Fruit fly (Drosophila melanogaster) whole organism, embryonic: ENCODE results near the gene CG11668.

Experiments used
- Adf1 ChIP-seq: fragments of 200-800 bp; sonication (Bioruptor generic); IDR thresholded peaks from 2 replicates; pipeline ENCODE4 v1.3.6; 2022; ENCODE audit warnings: missing biosample characterization, missing genetic modification characterization
- Atf-2 ChIP-seq: fragments of 200-800 bp; sonication (Bioruptor generic); optimal IDR thresholded peaks from 2 replicates; lab custom pipeline; 2016; ENCODE audit warnings: missing biosample characterization, missing genetic modification characterization
- Bdp1 ChIP-seq: fragments of 200-800 bp; sonication (Bioruptor generic); optimal IDR thresholded peaks from 3 replicates; lab custom pipeline; 2016; ENCODE audit warnings: missing biosample characterization, missing genetic modification characterization
- Bteb2 ChIP-seq: fragments of 200-800 bp; sonication (Bioruptor generic); optimal IDR thresholded peaks from 2 replicates; lab custom pipeline; 2016; ENCODE audit warnings: missing biosample characterization, missing genetic modification characterization
- CG10979 ChIP-seq: fragments of 200-800 bp; sonication (Bioruptor generic); optimal IDR thresholded peaks from 2 replicates; lab custom pipeline; 2018; ENCODE audit warnings: missing biosample characterization, mild to moderate bottlenecking, missing genetic modification characterization, moderate library complexity
- CG12219 ChIP-seq: fragments of 200-800 bp; sonication (Bioruptor generic); optimal IDR thresholded peaks from 3 replicates; lab custom pipeline; 2018; ENCODE audit warnings: missing biosample characterization, mild to moderate bottlenecking, missing genetic modification characterization
- CG1233 ChIP-seq: fragments of 200-800 bp; sonication (Bioruptor generic); optimal IDR thresholded peaks from 4 replicates; lab custom pipeline; 2018; ENCODE audit warnings: missing biosample characterization, mild to moderate bottlenecking, missing genetic modification characterization
- CG15269 ChIP-seq: fragments of 200-800 bp; sonication (Bioruptor generic); optimal IDR thresholded peaks from 2 replicates; lab custom pipeline; 2018; ENCODE audit warnings: missing biosample characterization, mild to moderate bottlenecking, missing genetic modification characterization, moderate library complexity
- CG15696 ChIP-seq: fragments of 200-800 bp; sonication (Bioruptor generic); optimal IDR thresholded peaks from 2 replicates; lab custom pipeline; 2019; ENCODE audit warnings: missing biosample characterization, mild to moderate bottlenecking, missing genetic modification characterization, moderate library complexity
- CG1603 ChIP-seq: fragments of 200-800 bp; sonication (Bioruptor generic); optimal IDR thresholded peaks from 2 replicates; lab custom pipeline; 2019; ENCODE audit warnings: missing biosample characterization, mild to moderate bottlenecking, missing genetic modification characterization, moderate library complexity
- CG16863 ChIP-seq: fragments of 200-800 bp; sonication (Bioruptor generic); optimal IDR thresholded peaks from 3 replicates; lab custom pipeline; 2016; ENCODE audit warnings: missing biosample characterization, missing genetic modification characterization
- CG1792 ChIP-seq: fragments of 200-800 bp; sonication (Bioruptor generic); optimal IDR thresholded peaks from 2 replicates; lab custom pipeline; 2016; ENCODE audit warnings: missing biosample characterization, missing genetic modification characterization
- CG2129 ChIP-seq: fragments of 200-800 bp; sonication (Bioruptor generic); IDR thresholded peaks from 2 replicates; pipeline ENCODE4 v1.3.6; 2022; ENCODE audit warnings: missing biosample characterization, missing genetic modification characterization; ENCODE audit not compliant: partially characterized antibody
- CG31224 ChIP-seq: fragments of 200-800 bp; sonication (Bioruptor generic); IDR thresholded peaks from 2 replicates; pipeline ENCODE4 v1.3.6; 2022; ENCODE audit warnings: missing biosample characterization, missing genetic modification characterization
- CG3995 ChIP-seq: fragments of 200-800 bp; sonication (Bioruptor generic); optimal IDR thresholded peaks from 3 replicates; lab custom pipeline; 2016; ENCODE audit warnings: missing biosample characterization, missing genetic modification characterization
- CG4404 ChIP-seq: fragments of 200-800 bp; sonication (Bioruptor generic); IDR thresholded peaks from 2 replicates; pipeline ENCODE4 v1.3.6; 2022; ENCODE audit warnings: missing biosample characterization, missing genetic modification characterization
- CG8388 ChIP-seq: fragments of 200-800 bp; sonication (Bioruptor generic); optimal IDR thresholded peaks from 2 replicates; lab custom pipeline; 2019; ENCODE audit warnings: missing biosample characterization, mild to moderate bottlenecking, missing genetic modification characterization, moderate library complexity
- CG9437 ChIP-seq: fragments of 200-800 bp; sonication (Bioruptor generic); optimal IDR thresholded peaks from 2 replicates; lab custom pipeline; 2018; ENCODE audit warnings: missing biosample characterization, mild to moderate bottlenecking, missing genetic modification characterization
- CkIIα-i1 ChIP-seq: fragments of 200-800 bp; sonication (Bioruptor generic); IDR thresholded peaks from 2 replicates; pipeline ENCODE4 v1.3.6; 2022; ENCODE audit warnings: missing biosample characterization, missing genetic modification characterization
- H2.0 ChIP-seq: fragments of 200-800 bp; sonication (Bioruptor generic); IDR thresholded peaks from 2 replicates; pipeline ENCODE4 v1.3.6; 2022; ENCODE audit warnings: missing biosample characterization, missing genetic modification characterization
- Hmx ChIP-seq: fragments of 200-800 bp; sonication (Bioruptor generic); optimal IDR thresholded peaks from 2 replicates; lab custom pipeline; 2016; ENCODE audit warnings: missing biosample characterization, missing genetic modification characterization
- Hr39 ChIP-seq: fragments of >200 bp; optimal IDR thresholded peaks from 2 replicates; lab custom pipeline; 2017
- Lim3 ChIP-seq: fragments of 200-800 bp; sonication (Bioruptor generic); IDR thresholded peaks from 2 replicates; pipeline ENCODE4 v1.3.6; 2022; ENCODE audit warnings: missing biosample characterization, missing genetic modification characterization
- NC2α ChIP-seq: fragments of 200-800 bp; sonication (Bioruptor generic); optimal IDR thresholded peaks from 2 replicates; lab custom pipeline; 2016; ENCODE audit warnings: missing biosample characterization, missing genetic modification characterization
- Nf-YB ChIP-seq: fragments of 200-800 bp; sonication (Bioruptor generic); optimal IDR thresholded peaks from 3 replicates; lab custom pipeline; 2019; ENCODE audit warnings: missing biosample characterization, mild to moderate bottlenecking, missing genetic modification characterization, moderate library complexity
- Opbp ChIP-seq: fragments of 200-800 bp; sonication (Bioruptor generic); IDR thresholded peaks from 3 replicates; pipeline ENCODE4 v1.3.6; 2022; ENCODE audit warnings: missing biosample characterization, missing genetic modification characterization; ENCODE audit not compliant: partially characterized antibody
- Sox100B ChIP-seq: fragments of 200-800 bp; sonication (Bioruptor generic); optimal IDR thresholded peaks from 3 replicates; lab custom pipeline; 2018; ENCODE audit warnings: missing biosample characterization, mild to moderate bottlenecking, missing genetic modification characterization
- Trl ChIP-seq, 3 experiments: fragments of >200 bp in 2 of 3; fragments of 200-800 bp in 1 of 3; sonication (Bioruptor generic) in 1 of 3; optimal IDR thresholded peaks; 2 replicates in 1 of 3; 3 replicates in 2 of 3; lab custom pipeline; 2016 to 2017; ENCODE audit warnings: missing biosample characterization in 1 of 3, missing genetic modification characterization in 1 of 3
- Vsx1 ChIP-seq: fragments of 200-800 bp; sonication (Bioruptor generic); optimal IDR thresholded peaks from 2 replicates; lab custom pipeline; 2017; ENCODE audit warnings: missing biosample characterization, mild to moderate bottlenecking, missing genetic modification characterization, missing genetic modification reagents
- ara ChIP-seq: fragments of 200-800 bp; sonication (Bioruptor generic); IDR thresholded peaks from 2 replicates; pipeline ENCODE4 v1.3.6; 2022; ENCODE audit warnings: missing biosample characterization, missing genetic modification characterization
- ase ChIP-seq: fragments of 200-800 bp; sonication (Bioruptor generic); IDR thresholded peaks from 3 replicates; pipeline ENCODE4 v1.3.6; 2022; ENCODE audit warnings: missing biosample characterization, missing genetic modification characterization
- da ChIP-seq: fragments of 200-800 bp; sonication (Bioruptor generic); optimal IDR thresholded peaks from 2 replicates; lab custom pipeline; 2016; ENCODE audit warnings: missing biosample characterization, missing genetic modification characterization
- dmrt11E ChIP-seq: fragments of 200-800 bp; sonication (Bioruptor generic); optimal IDR thresholded peaks from 3 replicates; lab custom pipeline; 2018; ENCODE audit warnings: missing biosample characterization, mild to moderate bottlenecking, missing genetic modification characterization, moderate library complexity
- dpn ChIP-seq, 2 experiments: fragments of 200-800 bp; sonication (Bioruptor generic); optimal IDR thresholded peaks; 3 replicates each; lab custom pipeline; 2016; ENCODE audit warnings: missing biosample characterization in 2 of 2, missing genetic modification characterization in 2 of 2
- emc ChIP-seq: fragments of 200-800 bp; sonication (Bioruptor generic); optimal IDR thresholded peaks from 2 replicates; lab custom pipeline; 2016; ENCODE audit warnings: missing biosample characterization, missing genetic modification characterization
- en ChIP-seq: fragments of 200-800 bp; sonication (Bioruptor generic); optimal IDR thresholded peaks from 2 replicates; lab custom pipeline; 2016; ENCODE audit warnings: missing biosample characterization, missing genetic modification characterization
- eyg ChIP-seq: fragments of 200-800 bp; sonication (Bioruptor generic); optimal IDR thresholded peaks from 3 replicates; lab custom pipeline; 2016; ENCODE audit warnings: missing biosample characterization, missing genetic modification characterization
- ham ChIP-seq: fragments of 200-800 bp; sonication (Bioruptor generic); IDR thresholded peaks from 2 replicates; pipeline ENCODE4 v1.3.6; 2022; ENCODE audit warnings: missing biosample characterization, missing genetic modification characterization
- kah ChIP-seq: fragments of 200-800 bp; sonication (Bioruptor generic); optimal IDR thresholded peaks from 2 replicates; lab custom pipeline; 2018; ENCODE audit warnings: missing biosample characterization, mild to moderate bottlenecking, missing genetic modification characterization
- nom ChIP-seq: fragments of 200-800 bp; sonication (Bioruptor generic); optimal IDR thresholded peaks from 2 replicates; lab custom pipeline; 2017; ENCODE audit warnings: missing biosample characterization, missing genetic modification characterization, mild to moderate bottlenecking, moderate library complexity, missing genetic modification reagents
- phol ChIP-seq: fragments of 200-800 bp; sonication (Bioruptor generic); optimal IDR thresholded peaks from 3 replicates; lab custom pipeline; 2018; ENCODE audit warnings: missing biosample characterization, mild to moderate bottlenecking, missing genetic modification characterization, moderate library complexity
- pzg ChIP-seq: fragments of 200-800 bp; sonication (Bioruptor generic); optimal IDR thresholded peaks from 3 replicates; lab custom pipeline; 2018; ENCODE audit warnings: missing biosample characterization, mild to moderate bottlenecking, missing genetic modification characterization, moderate library complexity
- sc ChIP-seq, 3 experiments: fragments of >200 bp in 2 of 3; fragments of 200-800 bp in 1 of 3; sonication (Bioruptor generic) in 1 of 3; optimal IDR thresholded peaks; 2 replicates in 2 of 3; 3 replicates in 1 of 3; lab custom pipeline; 2017; ENCODE audit warnings: mild to moderate bottlenecking in 1 of 3, missing biosample characterization in 1 of 3, missing genetic modification characterization in 1 of 3, missing genetic modification reagents in 1 of 3
- sima ChIP-seq: fragments of 200-800 bp; sonication (Bioruptor generic); optimal IDR thresholded peaks from 2 replicates; lab custom pipeline; 2016; ENCODE audit warnings: missing biosample characterization, missing genetic modification characterization
- sisA ChIP-seq: fragments of 200-800 bp; sonication (Bioruptor generic); IDR thresholded peaks from 2 replicates; pipeline ENCODE4 v1.3.6; 2022; ENCODE audit warnings: missing biosample characterization, missing genetic modification characterization
- sob ChIP-seq: fragments of 200-800 bp; sonication (Bioruptor generic); IDR thresholded peaks from 2 replicates; pipeline ENCODE4 v1.3.6; 2022; ENCODE audit warnings: missing biosample characterization, missing genetic modification characterization
- tll ChIP-seq, 2 experiments: fragments of 200-800 bp in 1 of 2; fragments of >200 bp in 1 of 2; sonication (Bioruptor generic) in 1 of 2; optimal IDR thresholded peaks; 2 replicates each; lab custom pipeline; 2017 to 2019; ENCODE audit warnings: missing biosample characterization in 2 of 2, missing genetic modification characterization in 2 of 2, mild to moderate bottlenecking in 1 of 2, moderate library complexity in 1 of 2
- ttk ChIP-seq: fragments of 200-800 bp; sonication (Bioruptor generic); IDR thresholded peaks from 2 replicates; pipeline ENCODE4 v2.1.2; 2022; ENCODE audit warnings: missing biosample characterization, missing genetic modification characterization
- tup ChIP-seq: fragments of 200-800 bp; sonication (Bioruptor generic); optimal IDR thresholded peaks from 2 replicates; lab custom pipeline; 2016; ENCODE audit warnings: missing biosample characterization, mild to moderate bottlenecking, missing genetic modification characterization, moderate library complexity
- zfh2 ChIP-seq: fragments of 200-800 bp; sonication (Bioruptor generic); optimal IDR thresholded peaks from 2 replicates; lab custom pipeline; 2016; ENCODE audit warnings: missing biosample characterization, missing genetic modification characterization

The CG11668 gene

DNA sequence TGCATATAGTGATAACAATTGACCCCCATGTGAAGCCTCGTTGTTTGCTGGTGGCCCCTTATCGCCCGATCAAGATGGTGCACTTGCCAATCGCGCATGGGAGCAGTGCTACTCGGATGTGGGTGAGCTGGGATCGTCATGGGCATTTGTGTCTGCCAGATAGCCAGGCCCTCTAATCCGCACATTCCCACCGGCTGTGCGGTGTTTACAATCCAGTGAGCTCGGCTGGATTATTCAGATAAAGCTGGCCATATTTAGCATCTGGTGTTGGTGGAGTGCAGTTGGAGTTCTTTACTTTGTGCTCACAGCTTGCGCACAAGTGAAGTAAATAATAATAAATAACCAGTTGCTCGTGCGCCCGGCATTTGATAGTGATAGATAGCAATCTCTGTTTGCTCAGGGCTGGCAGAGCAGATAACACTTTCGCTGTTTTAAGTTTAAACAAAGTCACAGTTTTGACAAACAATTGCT is 5.2 kb upstream of the CG11668 start (continued):
- TF ChIP-seq Sox100B (GFP tag; lab: Kevin White, UChicago): no peak
- TF ChIP-seq dmrt11E (tag; lab: Kevin White, UChicago): peak; percentile 20
- TF ChIP-seq ase (GFP tag; lab: Robert Waterston, UW): no peak
- TF ChIP-seq en (GFP tag; lab: Kevin White, UChicago): no peak
- no peak for TF ChIP-seq zfh2 (GFP tag; lab: Kevin White, UChicago)
- peak; percentile 22 for TF ChIP-seq kah (GFP tag; lab: Kevin White, UChicago)
- peak; percentile 30 for TF ChIP-seq CG10979 (tag; lab: Kevin White, UChicago)
- TF ChIP-seq Opbp (GFP tag; lab: Robert Waterston, UW): no peak
- TF ChIP-seq sob: peak; percentile 51; the same call in 1 of the 2 replicates
- TF ChIP-seq CG15696: peak; percentile 39
- no peak for TF ChIP-seq tup (GFP tag; lab: Kevin White, UChicago)
- peak; percentile 18 for TF ChIP-seq CG12219 (GFP tag; lab: Kevin White, UChicago)
- no peak for TF ChIP-seq Trl (optimal IDR thresholded peaks at IDR 0.05; lab: Kevin White, UChicago)
- TF ChIP-seq Trl (GFP tag; optimal IDR thresholded peaks at IDR 0.05; lab: Kevin White, UChicago): no peak
- no peak for TF ChIP-seq Hmx (GFP tag; lab: Kevin White, UChicago)
- no peak for TF ChIP-seq emc (GFP tag; lab: Kevin White, UChicago)
- no peak for TF ChIP-seq NC2α (GFP tag; lab: Kevin White, UChicago)
- TF ChIP-seq CG16863 (GFP tag; lab: Kevin White, UChicago): no peak
- peak; percentile 1 for TF ChIP-seq phol (tag; lab: Kevin White, UChicago)
- no peak for TF ChIP-seq pzg
- no peak for TF ChIP-seq nom (GFP tag; lab: Kevin White, UChicago)
- TF ChIP-seq CG4404 (GFP tag; lab: Robert Waterston, UW): no peak
- peak; percentile 60 for TF ChIP-seq Vsx1
- TF ChIP-seq CG1792 (GFP tag; lab: Kevin White, UChicago): no peak
- no peak for TF ChIP-seq sisA (GFP tag; lab: Robert Waterston, UW)
- TF ChIP-seq CG3995 (GFP tag; lab: Kevin White, UChicago): peak; percentile 93
- TF ChIP-seq Hr39 (lab: Kevin White, UChicago): no peak
- TF ChIP-seq CkIIα-i1 (GFP tag; lab: Robert Waterston, UW): no peak
- peak; percentile 3 for TF ChIP-seq CG8388 (GFP tag; lab: Kevin White, UChicago)
- no peak for TF ChIP-seq Atf-2
- no peak for TF ChIP-seq Adf1 (GFP tag; lab: Robert Waterston, UW)
- TF ChIP-seq Lim3: no peak
- no peak for TF ChIP-seq Bdp1 (GFP tag; lab: Kevin White, UChicago)
- TF ChIP-seq eyg: no peak
- TF ChIP-seq CG1233 (GFP tag; lab: Kevin White, UChicago): peak; percentile 52
- no peak for TF ChIP-seq dpn (GFP tag; optimal IDR thresholded peaks at IDR 0.05; lab: Kevin White, UChicago)
- peak; percentile 57; the same call in 1 of the 2 replicates for TF ChIP-seq ara (GFP tag; lab: Robert Waterston, UW)
- TF ChIP-seq tll (GFP tag; optimal IDR thresholded peaks at IDR 0.05; lab: Kevin White, UChicago): no peak
- no peak for TF ChIP-seq da
- no peak for TF ChIP-seq sc (optimal IDR thresholded peaks at IDR 0.05; lab: Kevin White, UChicago)
- TF ChIP-seq sc (GFP tag; optimal IDR thresholded peaks at IDR 0.05; lab: Kevin White, UChicago): no peak
- TF ChIP-seq ttk: no peak; the same call in 1 of the 2 replicates
- TF ChIP-seq CG1603 (tag; lab: Kevin White, UChicago): no peak
- TF ChIP-seq ham (GFP tag; lab: Robert Waterston, UW): no peak
- no peak for TF ChIP-seq sima (GFP tag; lab: Kevin White, UChicago)
- TF ChIP-seq CG15269 (tag; lab: Kevin White, UChicago): no peak
- no peak for TF ChIP-seq CG31224 (GFP tag; lab: Robert Waterston, UW)
- TF ChIP-seq H2.0 (GFP tag; lab: Robert Waterston, UW): no peak
- TF ChIP-seq Bteb2 (GFP tag; lab: Kevin White, UChicago): no peak
- no peak for TF ChIP-seq Nf-YB (GFP tag; lab: Kevin White, UChicago)
- no peak for TF ChIP-seq CG9437 (GFP tag; lab: Kevin White, UChicago)
- no peak for TF ChIP-seq CG2129
